Worm (Caenorhabditis elegans) whole organism, L2 larva: ENCODE measurements around the gene ZC455.1.

Source experiments
- alr-1 ChIP-seq: fragments of 150-350 bp; optimal IDR thresholded peaks from 2 replicates; lab custom pipeline; 2014; ENCODE audit warnings: missing biosample characterization, missing genetic modification characterization
- mdl-1 ChIP-seq, 2 experiments: fragments of 150-350 bp in 1 of 2; sonication (generic microtip) in 1 of 2; optimal IDR thresholded peaks; 2 replicates each; lab custom pipeline; 2017; ENCODE audit warnings: missing biosample characterization in 2 of 2, missing genetic modification characterization in 2 of 2
- unc-55 ChIP-seq: fragments of 150-350 bp; sonication (generic microtip); optimal IDR thresholded peaks from 3 replicates; lab custom pipeline; 2014; ENCODE audit warnings: missing biosample characterization, missing genetic modification reagents, missing genetic modification characterization

- TF ChIP-seq alr-1 (no peak), mdl-1 (tag; optimal IDR thresholded peaks at IDR 0.05; lab: Kevin White, UChicago) (no peak), unc-55 (no peak)
Observed at ce11 chrV:12800171-12800570, 26.8 kb downstream of the ZC455.1 start, which contains the start of gene ugt-3.
